Worm (Caenorhabditis elegans): ENCODE results near the gene C25E10.11.

Gene C25E10.11

DNA sequence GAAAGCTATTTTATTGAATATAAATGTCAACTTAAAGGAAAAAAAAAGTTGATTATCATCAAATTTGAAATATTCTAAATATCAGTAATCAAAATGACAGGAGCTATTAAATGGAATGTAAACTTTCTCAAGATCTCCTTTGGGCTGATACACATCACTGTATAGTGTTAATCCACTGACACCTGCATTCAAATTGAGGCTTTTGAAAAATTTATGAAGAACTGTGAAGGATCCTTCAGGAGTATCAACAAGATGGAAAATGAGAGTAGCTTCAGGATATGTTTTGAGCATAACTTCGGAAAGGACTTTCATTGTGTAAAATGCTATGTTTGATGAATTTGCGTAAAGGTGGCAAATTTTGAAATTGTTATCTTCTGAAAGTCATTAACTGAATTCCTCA, 38.7 kb upstream of the C25E10.11 start:
- TF ChIP-seq elt-1 (tag; optimal IDR thresholded peaks at IDR 0.05) (no peak), nhr-76 (tag; optimal IDR thresholded peaks at IDR 0.05) (no peak), mdl-1 (tag; optimal IDR thresholded peaks at IDR 0.05) (no peak), egl-27 (tag; optimal IDR thresholded peaks at IDR 0.05) (no peak), elt-2 (tag; optimal IDR thresholded peaks at IDR 0.05) (no peak), nhr-25 (tag; optimal IDR thresholded peaks at IDR 0.05) (no peak), fkh-10 (GFP tag; optimal IDR thresholded peaks at IDR 0.05) (no peak), daf-12 (tag; optimal IDR thresholded peaks at IDR 0.05) (no peak)

DNA sequence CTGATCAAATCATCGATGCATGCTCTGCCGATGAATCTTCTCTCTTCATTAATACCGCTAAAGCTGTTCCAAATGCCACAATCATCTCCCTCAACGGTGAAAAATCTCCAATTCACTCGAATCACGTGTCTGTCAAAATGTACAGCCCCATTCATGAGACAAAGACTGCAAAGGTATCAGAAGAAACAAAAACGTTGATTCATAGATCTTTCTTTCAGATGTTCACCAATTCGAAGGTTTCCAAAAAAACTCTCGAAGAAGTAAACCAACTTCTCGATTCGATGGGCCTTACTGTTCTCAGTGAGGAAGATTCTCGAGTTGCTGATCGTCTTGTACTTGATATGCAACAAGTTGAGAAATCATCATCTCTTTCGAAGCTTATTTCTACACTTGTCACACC, 38.1 kb upstream of the C25E10.11 start:
- peak; percentile 20 for TF ChIP-seq lin-39 (tag; optimal IDR thresholded peaks at IDR 0.05)
- peak; percentile 55 for TF ChIP-seq ama-1 (optimal IDR thresholded peaks at IDR 0.05)
- TF ChIP-seq elt-1 (tag; optimal IDR thresholded peaks at IDR 0.05) = no peak

DNA sequence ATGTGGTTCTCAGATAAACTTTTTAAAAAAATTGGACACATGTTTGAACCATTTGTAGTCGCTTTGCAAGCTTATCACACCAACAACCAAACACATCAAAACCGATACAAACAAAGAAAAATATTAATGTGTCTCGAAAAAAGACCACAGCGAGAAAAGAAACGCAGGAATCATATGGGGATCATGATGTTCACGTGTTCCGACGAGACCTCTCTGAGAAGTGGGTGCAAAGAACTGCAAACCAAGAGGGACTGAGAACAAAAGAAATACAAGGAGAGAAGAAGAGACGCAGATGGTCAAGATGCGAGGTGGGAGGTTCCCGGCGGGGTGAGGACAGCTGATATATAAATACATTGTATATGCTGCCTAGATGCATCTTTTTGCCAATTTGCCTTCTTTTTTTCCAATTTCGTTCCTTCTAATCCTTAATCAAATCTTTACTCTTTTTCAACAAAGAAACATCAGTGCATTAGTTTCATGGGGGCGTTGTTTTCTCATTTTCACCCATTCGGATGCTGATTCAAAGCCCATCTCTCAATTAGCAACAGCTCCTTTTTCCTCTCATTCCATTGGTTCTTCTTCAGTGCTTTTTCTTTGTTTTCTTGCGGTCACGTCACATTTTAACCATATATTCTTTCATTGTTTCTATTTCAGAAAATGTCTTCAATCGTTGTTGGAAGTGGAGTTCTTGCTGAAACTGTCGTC, 37.2 kb upstream of the C25E10.11 start, which contains the start of gene F21C10.10:
F21C10.10 (plus strand) TSS at position 655 of the 705 bp plus-strand sequence.
- TF ChIP-seq ZK546.5 (tag; optimal IDR thresholded peaks at IDR 0.05) (no peak), unc-62 (GFP tag; optimal IDR thresholded peaks at IDR 0.05) (peak; percentile 47), nhr-43 (tag; optimal IDR thresholded peaks at IDR 0.05; ENCODE audit: poor library complexity, severe bottlenecking) (peak; percentile 98), nhr-67 (tag; optimal IDR thresholded peaks at IDR 0.05) (no peak), ama-1 (optimal IDR thresholded peaks at IDR 0.05) (no peak), nfya-1 (tag; optimal IDR thresholded peaks at IDR 0.05; ENCODE audit: insufficient read depth) (peak; percentile 85), eor-1 (tag; optimal IDR thresholded peaks at IDR 0.05) (no peak), mml-1 (tag; optimal IDR thresholded peaks at IDR 0.05) (peak; percentile 82), nhr-11 (tag; optimal IDR thresholded peaks at IDR 0.05) (peak; percentile 33), ceh-28 (tag; optimal IDR thresholded peaks at IDR 0.05) (peak; percentile 80), pqm-1 (tag; optimal IDR thresholded peaks at IDR 0.05) (peak; percentile 89), R02D3.7 (tag; optimal IDR thresholded peaks at IDR 0.05) (peak; percentile 19), fkh-10 (GFP tag; optimal IDR thresholded peaks at IDR 0.05) (no peak), skn-1 (tag; optimal IDR thresholded peaks at IDR 0.05) (peak; percentile 6), jun-1 (tag; optimal IDR thresholded peaks at IDR 0.05) (peak; percentile 91), daf-12 (tag; optimal IDR thresholded peaks at IDR 0.05) (no peak), nhr-76 (tag; optimal IDR thresholded peaks at IDR 0.05) (peak; percentile 92), sea-2 (GFP tag; optimal IDR thresholded peaks at IDR 0.05) (no peak), ceh-82 (tag; optimal IDR thresholded peaks at IDR 0.05) (no peak), ceh-16 (tag; optimal IDR thresholded peaks at IDR 0.05) (no peak), elt-2 (tag; optimal IDR thresholded peaks at IDR 0.05) (peak; percentile 93), lsy-12 (tag; optimal IDR thresholded peaks at IDR 0.05) (peak; percentile 41), nhr-237 (tag; optimal IDR thresholded peaks at IDR 0.05) (no peak), snpc-4 (tag; optimal IDR thresholded peaks at IDR 0.05) (peak; percentile 55), unc-39 (tag; optimal IDR thresholded peaks at IDR 0.05) (no peak), nhr-25 (tag; optimal IDR thresholded peaks at IDR 0.05) (peak; percentile 94), mdl-1 (tag; optimal IDR thresholded peaks at IDR 0.05) (peak; percentile 89), nhr-28 (tag; optimal IDR thresholded peaks at IDR 0.05) (no peak), lin-15B (tag; optimal IDR thresholded peaks at IDR 0.05) (no peak), tbx-2 (tag; optimal IDR thresholded peaks at IDR 0.05) (peak; percentile 57), fkh-2 (tag; optimal IDR thresholded peaks at IDR 0.05) (no peak), ztf-4 (tag; optimal IDR thresholded peaks at IDR 0.05) (peak; percentile 65), nhr-12 (tag; optimal IDR thresholded peaks at IDR 0.05) (no peak), elt-3 (tag; optimal IDR thresholded peaks at IDR 0.05) (peak in 2 of 3 experiments; percentile 43 to 81), aly-2 (tag; optimal IDR thresholded peaks at IDR 0.05) (no peak), pha-4 (tag; optimal IDR thresholded peaks at IDR 0.05) (peak; percentile 96), elt-1 (tag; optimal IDR thresholded peaks at IDR 0.05) (no peak), lin-39 (tag; optimal IDR thresholded peaks at IDR 0.05) (peak; percentile 84), fos-1 (tag; optimal IDR thresholded peaks at IDR 0.05) (peak; percentile 15), egl-5 (tag; optimal IDR thresholded peaks at IDR 0.05) (peak; percentile 84), hmg-11 (tag; optimal IDR thresholded peaks at IDR 0.05) (peak; percentile 62), egl-27 (tag; optimal IDR thresholded peaks at IDR 0.05) (peak; percentile 54), ceh-9 (tag; optimal IDR thresholded peaks at IDR 0.05) (no peak), ztf-11 (tag; optimal IDR thresholded peaks at IDR 0.05) (no peak), nhr-23 (tag; optimal IDR thresholded peaks at IDR 0.05) (peak; percentile 95), nhr-77 (tag; optimal IDR thresholded peaks at IDR 0.05) (peak; percentile 23), zag-1 (tag; optimal IDR thresholded peaks at IDR 0.05) (no peak)
